Worm (Caenorhabditis elegans) whole organism, L4 larva: ENCODE data around the gene srbc-43.

Experiments used
- F10B5.3 ChIP-seq: sonication (generic microtip); optimal IDR thresholded peaks from 2 replicates; lab custom pipeline; 2016; ENCODE audit warnings: mild to moderate bottlenecking, missing genetic modification characterization, missing compliant biosample characterization
- T26A8.4 ChIP-seq: fragments of 200-800 bp; sonication (Bioruptor generic); IDR thresholded peaks from 2 replicates; pipeline ENCODE4 v1.3.6; 2022; ENCODE audit warnings: missing genetic modification characterization, missing compliant biosample characterization
- Y75B8A.6 ChIP-seq: fragments of 200-800 bp; sonication (Bioruptor generic); IDR thresholded peaks from 2 replicates; pipeline ENCODE4 v1.3.6; 2022; ENCODE audit warnings: missing genetic modification reagents, missing genetic modification characterization, missing compliant biosample characterization
- ZK337.2 ChIP-seq: fragments of 200-800 bp; sonication (Bioruptor generic); IDR thresholded peaks from 2 replicates; pipeline ENCODE4 v1.3.6; 2022; ENCODE audit warnings: missing genetic modification reagents, missing genetic modification characterization, missing compliant biosample characterization
- ZK546.5 ChIP-seq, 2 experiments: sonication (generic microtip); optimal IDR thresholded peaks; 2 replicates each; lab custom pipeline; 2017; ENCODE audit warnings: missing biosample characterization in 2 of 2, missing genetic modification characterization in 2 of 2
- aha-1 ChIP-seq: fragments of 150-350 bp; peaks from one replicate; lab custom pipeline; 2014; ENCODE audit warnings: missing biosample characterization, missing genetic modification characterization
- ama-1 ChIP-seq: fragments of 150-350 bp; optimal IDR thresholded peaks from 2 replicates; lab custom pipeline; 2014; ENCODE audit warnings: inconsistent platforms, mixed read lengths
- attf-4 ChIP-seq: sonication (generic microtip); optimal IDR thresholded peaks from 3 replicates; lab custom pipeline; 2017; ENCODE audit warnings: missing biosample characterization, missing genetic modification characterization
- ceh-20 ChIP-seq: fragments of 200-800 bp; sonication (Bioruptor generic); IDR thresholded peaks from 2 replicates; pipeline ENCODE4 v1.3.6; 2022; ENCODE audit warnings: missing genetic modification reagents, missing genetic modification characterization, missing compliant biosample characterization
- ceh-44 ChIP-seq: fragments of 200-800 bp; sonication (Bioruptor generic); IDR thresholded peaks from 2 replicates; pipeline ENCODE4 v1.3.6; 2022; ENCODE audit warnings: missing genetic modification reagents, missing genetic modification characterization, missing compliant biosample characterization
- ceh-62 ChIP-seq: sonication (generic microtip); optimal IDR thresholded peaks from 2 replicates; lab custom pipeline; 2017; ENCODE audit warnings: missing biosample characterization, missing genetic modification characterization
- ceh-82 ChIP-seq: sonication (generic microtip); optimal IDR thresholded peaks from 2 replicates; lab custom pipeline; 2017; ENCODE audit warnings: missing biosample characterization, missing genetic modification characterization
- ces-1 ChIP-seq: fragments of 150-350 bp; sonication (generic microtip); optimal IDR thresholded peaks from 4 replicates; lab custom pipeline; 2014; ENCODE audit warnings: missing biosample characterization, missing genetic modification reagents, missing genetic modification characterization
- daf-12 ChIP-seq: fragments of 150-350 bp; optimal IDR thresholded peaks from 2 replicates; lab custom pipeline; 2014; ENCODE audit warnings: missing biosample characterization, missing genetic modification reagents, missing genetic modification characterization
- daf-19 ChIP-seq: fragments of 200-800 bp; sonication (Bioruptor generic); conservative IDR thresholded peaks from 2 replicates; pipeline ENCODE4 v1.3.6; 2022; ENCODE audit warnings: missing genetic modification characterization, missing compliant biosample characterization
- dve-1 ChIP-seq: sonication (generic microtip); optimal IDR thresholded peaks from 2 replicates; lab custom pipeline; 2017; ENCODE audit warnings: antibody characterized with exemption, mild to moderate bottlenecking, missing genetic modification characterization, missing compliant biosample characterization; ENCODE audit not compliant: insufficient read depth
- egl-27 ChIP-seq: sonication (generic microtip); optimal IDR thresholded peaks from 3 replicates; lab custom pipeline; 2017; ENCODE audit warnings: missing biosample characterization, missing genetic modification reagents, missing genetic modification characterization
- egl-43 ChIP-seq: fragments of 200-800 bp; sonication (Bioruptor generic); IDR thresholded peaks from 2 replicates; pipeline ENCODE4 v1.3.6; 2022; ENCODE audit warnings: missing genetic modification reagents, missing genetic modification characterization, missing compliant biosample characterization
- fkh-10 ChIP-seq: fragments of 150-350 bp; optimal IDR thresholded peaks from 2 replicates; lab custom pipeline; 2014; ENCODE audit warnings: missing biosample characterization, missing genetic modification reagents, missing genetic modification characterization
- hif-1 ChIP-seq, 2 experiments: sonication (generic microtip); optimal IDR thresholded peaks; 2 replicates each; lab custom pipeline; 2016 to 2017; ENCODE audit warnings: missing compliant biosample characterization in 2 of 2, missing genetic modification characterization in 2 of 2, missing genetic modification reagents in 2 of 2, missing genotype in 2 of 2, mild to moderate bottlenecking in 1 of 2
- hlh-11 ChIP-seq: fragments of 200-800 bp; sonication (Bioruptor generic); optimal IDR thresholded peaks from 2 replicates; lab custom pipeline; 2018; ENCODE audit warnings: mild to moderate bottlenecking, missing genetic modification characterization, missing compliant biosample characterization
- hlh-30 ChIP-seq: sonication (generic microtip); optimal IDR thresholded peaks from 2 replicates; lab custom pipeline; 2017; ENCODE audit warnings: antibody characterized with exemption, mild to moderate bottlenecking, missing genetic modification characterization, missing compliant biosample characterization; ENCODE audit not compliant: insufficient read depth
- lin-13 ChIP-seq: fragments of 150-350 bp; optimal IDR thresholded peaks from 2 replicates; lab custom pipeline; 2014; ENCODE audit warnings: missing biosample characterization, missing genetic modification reagents, missing genetic modification characterization
- lin-29 ChIP-seq: fragments of 200-800 bp; sonication (Bioruptor generic); IDR thresholded peaks from 2 replicates; pipeline ENCODE4 v1.3.6; 2022; ENCODE audit warnings: missing genetic modification reagents, missing genetic modification characterization, missing compliant biosample characterization
- lin-38 ChIP-seq: fragments of 200-800 bp; sonication (Bioruptor generic); IDR thresholded peaks from 2 replicates; pipeline ENCODE4 v1.3.6; 2022; ENCODE audit warnings: missing genetic modification reagents, missing genetic modification characterization, missing compliant biosample characterization
- madf-9 ChIP-seq: fragments of 200-800 bp; sonication (Bioruptor generic); conservative IDR thresholded peaks from 2 replicates; pipeline ENCODE4 v1.3.6; 2022; ENCODE audit warnings: missing genetic modification reagents, missing genetic modification characterization, missing compliant biosample characterization
- mdl-1 ChIP-seq, 2 experiments: fragments of 150-350 bp in 1 of 2; sonication (generic microtip) in 1 of 2; optimal IDR thresholded peaks; 2 replicates each; lab custom pipeline; 2014 to 2017; ENCODE audit warnings: missing biosample characterization in 2 of 2, missing genetic modification characterization in 2 of 2
- mep-1 ChIP-seq: fragments of 150-350 bp; sonication (generic microtip); optimal IDR thresholded peaks from 3 replicates; lab custom pipeline; 2014; ENCODE audit warnings: missing biosample characterization, missing genetic modification characterization
- mxl-3 ChIP-seq: fragments of 200-800 bp; sonication (Bioruptor generic); optimal IDR thresholded peaks from 2 replicates; lab custom pipeline; 2018; ENCODE audit warnings: mild to moderate bottlenecking, missing genetic modification characterization, missing compliant biosample characterization
- nhr-237 ChIP-seq: sonication (generic microtip); optimal IDR thresholded peaks from 2 replicates; lab custom pipeline; 2017; ENCODE audit warnings: missing biosample characterization, missing genetic modification characterization
- nhr-77 ChIP-seq: fragments of 150-350 bp; optimal IDR thresholded peaks from 2 replicates; lab custom pipeline; 2014; ENCODE audit warnings: missing biosample characterization, missing genetic modification characterization
- saeg-2 ChIP-seq: fragments of 200-800 bp; sonication (Bioruptor generic); IDR thresholded peaks from 2 replicates; pipeline ENCODE4 v1.3.6; 2022; ENCODE audit warnings: missing genetic modification reagents, missing genetic modification characterization, missing compliant biosample characterization
- skn-1 ChIP-seq: fragments of 150-350 bp; optimal IDR thresholded peaks from 2 replicates; lab custom pipeline; 2014; ENCODE audit warnings: missing biosample characterization, missing genetic modification characterization
- snpc-4 ChIP-seq: fragments of 150-350 bp; optimal IDR thresholded peaks from 2 replicates; lab custom pipeline; 2014; ENCODE audit warnings: missing biosample characterization, missing genetic modification characterization
- tra-1 ChIP-seq: fragments of 200-800 bp; sonication (Bioruptor generic); IDR thresholded peaks from 2 replicates; pipeline ENCODE4 v1.3.6; 2022; ENCODE audit warnings: missing genetic modification reagents, missing genetic modification characterization, missing compliant biosample characterization
- unc-62 ChIP-seq, 3 experiments: fragments of 150-350 bp in 1 of 3; sonication (generic microtip); optimal IDR thresholded peaks in 2 of 3; peaks in 1 of 3; 1 replicate in 1 of 3; 2 replicates in 2 of 3; lab custom pipeline; 2014 to 2017; ENCODE audit warnings: missing biosample characterization in 3 of 3, missing genetic modification characterization in 3 of 3, missing genetic modification reagents in 3 of 3, missing genotype in 1 of 3
- zip-11 ChIP-seq: fragments of 200-800 bp; sonication (Bioruptor generic); IDR thresholded peaks from 2 replicates; pipeline ENCODE4 v1.3.6; 2022; ENCODE audit warnings: missing genetic modification characterization, missing compliant biosample characterization

The srbc-43 gene

ce11 chrV:12788451-12788850 lies 1.9 kb downstream of the srbc-43 start, which contains the start of gene srbc-44:
srbc-44 (minus strand) TSS chrV:12788551.
- TF ChIP-seq hlh-11 (no peak), egl-27 (no peak), daf-19 (GFP tag; lab: Robert Waterston, UW) (no peak), attf-4 (tag; lab: Kevin White, UChicago) (no peak), F10B5.3 (no peak), nhr-237 (tag; lab: Kevin White, UChicago) (no peak), ceh-44 (GFP tag; lab: Robert Waterston, UW) (no peak), snpc-4 (no peak), Y75B8A.6 (GFP tag; lab: Robert Waterston, UW) (no peak), lin-13 (GFP tag; lab: Kevin White, UChicago) (no peak), lin-29 (GFP tag; lab: Robert Waterston, UW) (no peak), skn-1 (tag; lab: Kevin White, UChicago) (no peak), ama-1 (lab: Kevin White, UChicago) (no peak)

- TF ChIP-seq ZK337.2 (GFP tag; lab: Robert Waterston, UW) (no peak), ama-1 (lab: Kevin White, UChicago) (no peak), ceh-20 (GFP tag; lab: Robert Waterston, UW) (no peak)
These were observed 3.3 kb downstream of the srbc-43 start, which contains the start of gene fkb-4 for ce11 chrV:12787026-12787425. fkb-4 (minus strand) TSS chrV:12787126.

- TF ChIP-seq aha-1 (tag; lab: Kevin White, UChicago): no peak
- TF ChIP-seq saeg-2 (GFP tag; lab: Robert Waterston, UW): no peak
- TF ChIP-seq dve-1 (tag; lab: Kevin White, UChicago): no peak
- TF ChIP-seq mep-1 (tag; lab: Kevin White, UChicago): no peak
- TF ChIP-seq unc-62 (GFP tag; optimal IDR thresholded peaks at IDR 0.05 in 1 of 2; lab: Kevin White, UChicago): no peak
- no peak for TF ChIP-seq unc-62 (tag; optimal IDR thresholded peaks at IDR 0.05; lab: Kevin White, UChicago)
- no peak for TF ChIP-seq lin-13 (GFP tag; lab: Kevin White, UChicago)
- TF ChIP-seq T26A8.4 (GFP tag; lab: Robert Waterston, UW): no peak
- no peak for TF ChIP-seq ZK337.2 (GFP tag; lab: Robert Waterston, UW)
- no peak for TF ChIP-seq fkh-10 (GFP tag; lab: Kevin White, UChicago)
- TF ChIP-seq ZK546.5 (tag; optimal IDR thresholded peaks at IDR 0.05; lab: Kevin White, UChicago): no peak
- TF ChIP-seq nhr-77: no peak
- no peak for TF ChIP-seq F10B5.3
- TF ChIP-seq nhr-237 (tag; lab: Kevin White, UChicago): no peak
- TF ChIP-seq ceh-62: no peak
- no peak for TF ChIP-seq hif-1 (tag; optimal IDR thresholded peaks at IDR 0.05; lab: Kevin White, UChicago)
- TF ChIP-seq daf-12 (tag; lab: Kevin White, UChicago): no peak
- TF ChIP-seq tra-1 (GFP tag; lab: Robert Waterston, UW): no peak
- TF ChIP-seq mxl-3: no peak
These were observed 4.0 kb downstream of the srbc-43 start for ce11 chrV:12786340-12786739.

ce11 chrV:12784861-12785260 lies 5.5 kb downstream of the srbc-43 start, which contains the start of gene sre-20:
sre-20 (minus strand) TSS chrV:12784961.
- TF ChIP-seq zip-11 (GFP tag; lab: Robert Waterston, UW): no peak
- no peak for TF ChIP-seq ceh-82 (tag; lab: Kevin White, UChicago)
- no peak for TF ChIP-seq ces-1 (GFP tag; lab: Kevin White, UChicago)
- no peak for TF ChIP-seq hlh-30 (tag; lab: Kevin White, UChicago)
- no peak for TF ChIP-seq egl-43 (GFP tag; lab: Robert Waterston, UW)
- TF ChIP-seq mdl-1 (tag; optimal IDR thresholded peaks at IDR 0.05; lab: Kevin White, UChicago): no peak
- no peak for TF ChIP-seq madf-9
- no peak for TF ChIP-seq lin-38 (GFP tag; lab: Robert Waterston, UW)
- TF ChIP-seq mxl-3: no peak
